Fruit fly (Drosophila melanogaster) whole organism, embryonic: Measurements from ENCODE around the gene ca.

Source experiments
- Atf3 ChIP-seq: fragments of 200-800 bp; sonication (Bioruptor generic); optimal IDR thresholded peaks from 3 replicates; lab custom pipeline; 2016; ENCODE audit warnings: missing biosample characterization, missing genetic modification characterization
- B-H2 ChIP-seq: fragments of 200-800 bp; sonication (Bioruptor generic); optimal IDR thresholded peaks from 2 replicates; lab custom pipeline; 2018; ENCODE audit warnings: missing biosample characterization, mild to moderate bottlenecking, missing genetic modification characterization
- CG10979 ChIP-seq: fragments of 200-800 bp; sonication (Bioruptor generic); optimal IDR thresholded peaks from 2 replicates; lab custom pipeline; 2018; ENCODE audit warnings: missing biosample characterization, mild to moderate bottlenecking, missing genetic modification characterization, moderate library complexity
- CG1233 ChIP-seq: fragments of 200-800 bp; sonication (Bioruptor generic); optimal IDR thresholded peaks from 4 replicates; lab custom pipeline; 2018; ENCODE audit warnings: missing biosample characterization, mild to moderate bottlenecking, missing genetic modification characterization
- CG15011 ChIP-seq: fragments of 200-800 bp; sonication (Bioruptor generic); optimal IDR thresholded peaks from 3 replicates; lab custom pipeline; 2018; ENCODE audit warnings: missing biosample characterization, mild to moderate bottlenecking, missing genetic modification characterization
- CG15514 ChIP-seq: fragments of 200-800 bp; sonication (Bioruptor generic); optimal IDR thresholded peaks from 3 replicates; lab custom pipeline; 2017; ENCODE audit warnings: missing biosample characterization, missing genetic modification characterization, mild to moderate bottlenecking, moderate library complexity, missing genetic modification reagents
- CG17802 ChIP-seq: fragments of 200-800 bp; sonication (Bioruptor generic); optimal IDR thresholded peaks from 2 replicates; lab custom pipeline; 2018; ENCODE audit warnings: missing biosample characterization, mild to moderate bottlenecking, missing genetic modification characterization, moderate library complexity
- CG18764 ChIP-seq: fragments of 200-800 bp; sonication (Bioruptor generic); optimal IDR thresholded peaks from 3 replicates; lab custom pipeline; 2016; ENCODE audit warnings: missing biosample characterization, missing genetic modification characterization
- CG2116 ChIP-seq: fragments of 200-800 bp; sonication (Bioruptor generic); optimal IDR thresholded peaks from 3 replicates; lab custom pipeline; 2018; ENCODE audit warnings: missing biosample characterization, mild to moderate bottlenecking, missing genetic modification characterization
- CG2678 ChIP-seq: fragments of 200-800 bp; sonication (Bioruptor generic); optimal IDR thresholded peaks from 3 replicates; lab custom pipeline; 2019; ENCODE audit warnings: missing biosample characterization, mild to moderate bottlenecking, missing genetic modification characterization, moderate library complexity
- CG30403 ChIP-seq: fragments of 200-800 bp; sonication (Bioruptor generic); optimal IDR thresholded peaks from 3 replicates; lab custom pipeline; 2016; ENCODE audit warnings: missing biosample characterization, missing genetic modification characterization
- CG4282 ChIP-seq: fragments of 200-800 bp; sonication (Bioruptor generic); optimal IDR thresholded peaks from 2 replicates; lab custom pipeline; 2016; ENCODE audit warnings: missing biosample characterization, missing genetic modification characterization
- CG4730 ChIP-seq: fragments of 200-800 bp; sonication (Bioruptor generic); IDR thresholded peaks from 2 replicates; pipeline ENCODE4 v1.3.6; 2022; ENCODE audit warnings: missing biosample characterization, missing genetic modification characterization
- CG4820 ChIP-seq: fragments of 200-800 bp; sonication (Bioruptor generic); optimal IDR thresholded peaks from 3 replicates; lab custom pipeline; 2016; ENCODE audit warnings: missing biosample characterization, missing genetic modification characterization
- CG6791 ChIP-seq: fragments of 200-800 bp; sonication (Bioruptor generic); IDR thresholded peaks from 3 replicates; pipeline ENCODE4 v1.3.6; 2022; ENCODE audit warnings: missing biosample characterization, missing genetic modification characterization; ENCODE audit not compliant: partially characterized antibody
- CG6813 ChIP-seq: fragments of 200-800 bp; sonication (Bioruptor generic); optimal IDR thresholded peaks from 2 replicates; lab custom pipeline; 2017; ENCODE audit warnings: missing biosample characterization, missing genetic modification characterization, mild to moderate bottlenecking, moderate library complexity, missing genetic modification reagents
- CG9932 ChIP-seq: fragments of 200-800 bp; sonication (Bioruptor generic); IDR thresholded peaks from 2 replicates; pipeline ENCODE4 v1.3.6; 2022; ENCODE audit warnings: missing biosample characterization, missing genetic modification characterization
- Camta ChIP-seq: fragments of 200-800 bp; sonication (Bioruptor generic); optimal IDR thresholded peaks from 2 replicates; lab custom pipeline; 2016; ENCODE audit warnings: missing biosample characterization, missing genetic modification characterization
- Dip3 ChIP-seq: fragments of 200-800 bp; sonication (Bioruptor generic); optimal IDR thresholded peaks from 3 replicates; lab custom pipeline; 2016; ENCODE audit warnings: missing biosample characterization, missing genetic modification characterization
- E2f2 ChIP-seq: fragments of 200-800 bp; sonication (Bioruptor generic); IDR thresholded peaks from 2 replicates; pipeline ENCODE4 v1.3.6; 2022; ENCODE audit warnings: missing biosample characterization, missing genetic modification characterization
- ERR ChIP-seq: fragments of 200-800 bp; sonication (Bioruptor generic); optimal IDR thresholded peaks from 2 replicates; lab custom pipeline; 2016; ENCODE audit warnings: missing biosample characterization, missing genetic modification characterization
- Hand ChIP-seq: fragments of 200-800 bp; sonication (Bioruptor generic); optimal IDR thresholded peaks from 2 replicates; lab custom pipeline; 2017; ENCODE audit warnings: mild to moderate bottlenecking, missing biosample characterization, missing genetic modification reagents, missing genetic modification characterization
- NC2α ChIP-seq: fragments of 200-800 bp; sonication (Bioruptor generic); optimal IDR thresholded peaks from 2 replicates; lab custom pipeline; 2016; ENCODE audit warnings: missing biosample characterization, missing genetic modification characterization
- NC2β ChIP-seq: fragments of 200-800 bp; sonication (Bioruptor generic); optimal IDR thresholded peaks from 2 replicates; lab custom pipeline; 2016; ENCODE audit warnings: missing biosample characterization, missing genetic modification characterization
- NK7.1 ChIP-seq: fragments of 200-800 bp; sonication (Bioruptor generic); optimal IDR thresholded peaks from 3 replicates; lab custom pipeline; 2016; ENCODE audit warnings: missing biosample characterization, missing genetic modification characterization
- Nf-YB ChIP-seq: fragments of 200-800 bp; sonication (Bioruptor generic); optimal IDR thresholded peaks from 3 replicates; lab custom pipeline; 2019; ENCODE audit warnings: missing biosample characterization, mild to moderate bottlenecking, missing genetic modification characterization, moderate library complexity
- Nf-YC ChIP-seq: fragments of 200-800 bp; optimal IDR thresholded peaks from 3 replicates; lab custom pipeline; 2019; ENCODE audit warnings: missing biosample characterization, mild to moderate bottlenecking, missing genetic modification characterization, moderate library complexity
- al ChIP-seq: fragments of 200-800 bp; sonication (Bioruptor generic); IDR thresholded peaks from 2 replicates; pipeline ENCODE4 v1.3.6; 2022; ENCODE audit warnings: missing biosample characterization, missing genetic modification characterization
- amos ChIP-seq: fragments of 200-800 bp; sonication (Bioruptor generic); IDR thresholded peaks from 2 replicates; pipeline ENCODE4 v1.3.6; 2022; ENCODE audit warnings: missing biosample characterization, missing genetic modification characterization; ENCODE audit not compliant: partially characterized antibody
- bowl ChIP-seq: fragments of 200-800 bp; sonication (Bioruptor generic); IDR thresholded peaks from 2 replicates; pipeline ENCODE4 v1.3.6; 2022; ENCODE audit warnings: missing biosample characterization, missing genetic modification characterization
- corto ChIP-seq: fragments of 200-800 bp; sonication (Bioruptor generic); optimal IDR thresholded peaks from 2 replicates; lab custom pipeline; 2016; ENCODE audit warnings: missing biosample characterization, mild to moderate bottlenecking, missing genetic modification characterization, moderate library complexity
- dysf ChIP-seq: fragments of 200-800 bp; sonication (Bioruptor generic); IDR thresholded peaks from 3 replicates; pipeline ENCODE4 v1.3.6; 2022; ENCODE audit warnings: missing biosample characterization, missing genetic modification characterization
- fu2 ChIP-seq: fragments of 200-800 bp; sonication (Bioruptor generic); optimal IDR thresholded peaks from 2 replicates; lab custom pipeline; 2016; ENCODE audit warnings: missing biosample characterization, missing genetic modification characterization
- gce ChIP-seq: fragments of 200-800 bp; sonication (Bioruptor generic); IDR thresholded peaks from 3 replicates; pipeline ENCODE4 v1.3.6; 2022; ENCODE audit warnings: missing biosample characterization, missing genetic modification characterization
- ham ChIP-seq: fragments of 200-800 bp; sonication (Bioruptor generic); IDR thresholded peaks from 2 replicates; pipeline ENCODE4 v1.3.6; 2022; ENCODE audit warnings: missing biosample characterization, missing genetic modification characterization
- insv ChIP-seq, 2 experiments: fragments of 200-800 bp; sonication (Bioruptor generic); optimal IDR thresholded peaks; 3 replicates each; lab custom pipeline; 2016 to 2018; ENCODE audit warnings: missing biosample characterization in 2 of 2, missing genetic modification characterization in 2 of 2
- inv ChIP-seq: fragments of 200-800 bp; sonication (Bioruptor generic); IDR thresholded peaks from 2 replicates; pipeline ENCODE4 v1.3.6; 2022; ENCODE audit warnings: missing biosample characterization, missing genetic modification characterization; ENCODE audit not compliant: partially characterized antibody
- kah ChIP-seq: fragments of 200-800 bp; sonication (Bioruptor generic); optimal IDR thresholded peaks from 2 replicates; lab custom pipeline; 2018; ENCODE audit warnings: missing biosample characterization, mild to moderate bottlenecking, missing genetic modification characterization
- kay ChIP-seq: fragments of 200-800 bp; sonication (Bioruptor generic); optimal IDR thresholded peaks from 2 replicates; lab custom pipeline; 2016; ENCODE audit warnings: missing biosample characterization, missing genetic modification characterization
- otp ChIP-seq: fragments of 200-800 bp; sonication (Bioruptor generic); IDR thresholded peaks from 3 replicates; pipeline ENCODE4, ENCODE4 v1.3.6; 2022; ENCODE audit warnings: missing biosample characterization, missing genetic modification characterization
- p53 ChIP-seq: fragments of 200-800 bp; sonication (Bioruptor generic); optimal IDR thresholded peaks from 2 replicates; lab custom pipeline; 2016; ENCODE audit warnings: missing biosample characterization, missing genetic modification characterization
- pb ChIP-seq: fragments of 200-800 bp; sonication (Bioruptor generic); optimal IDR thresholded peaks from 3 replicates; lab custom pipeline; 2016; ENCODE audit warnings: missing biosample characterization, missing genetic modification characterization
- prd ChIP-seq, 3 experiments: fragments of >200 bp in 2 of 3; fragments of 200-800 bp in 1 of 3; sonication (Bioruptor generic) in 1 of 3; optimal IDR thresholded peaks in 2 of 3; IDR thresholded peaks in 1 of 3; 2 replicates in 2 of 3; 3 replicates in 1 of 3; pipeline versions ENCODE4 v1.3.6 to Lab custom; 2017 to 2022; ENCODE audit warnings: missing biosample characterization in 1 of 3, missing genetic modification characterization in 1 of 3
- pros ChIP-seq: fragments of 200-800 bp; sonication (Bioruptor generic); optimal IDR thresholded peaks from 3 replicates; lab custom pipeline; 2019; ENCODE audit warnings: missing biosample characterization, mild to moderate bottlenecking, missing genetic modification characterization, moderate library complexity
- so ChIP-seq: fragments of 200-800 bp; sonication (Bioruptor generic); IDR thresholded peaks from 3 replicates; pipeline ENCODE4 v1.3.6; 2022; ENCODE audit warnings: missing biosample characterization, missing genetic modification characterization
- ssp ChIP-seq: fragments of 200-800 bp; sonication (Bioruptor generic); IDR thresholded peaks from 2 replicates; pipeline ENCODE4 v1.3.6; 2022; ENCODE audit warnings: missing biosample characterization, missing genetic modification characterization
- tx ChIP-seq: fragments of 200-800 bp; sonication (Bioruptor generic); optimal IDR thresholded peaks from 2 replicates; lab custom pipeline; 2016; ENCODE audit warnings: missing biosample characterization, missing genetic modification characterization
- wdn ChIP-seq: fragments of 200-800 bp; sonication (Bioruptor generic); IDR thresholded peaks from 2 replicates; pipeline ENCODE4 v1.3.6; 2022; ENCODE audit warnings: missing biosample characterization, missing genetic modification characterization
- wor ChIP-seq: fragments of 200-800 bp; sonication (Bioruptor generic); IDR thresholded peaks from 2 replicates; pipeline ENCODE4 v1.3.6; 2022; ENCODE audit warnings: missing biosample characterization, missing genetic modification characterization
- yki ChIP-seq: fragments of >200 bp; optimal IDR thresholded peaks from 3 replicates; lab custom pipeline; 2018
- z ChIP-seq: fragments of 200-800 bp; sonication (Bioruptor generic); IDR thresholded peaks from 3 replicates; pipeline ENCODE4 v1.3.6; 2022; ENCODE audit warnings: missing biosample characterization, missing genetic modification characterization

ca gene

dm6 chr3R:29773833-29774324 is 32.7 kb upstream of the ca start (continued):
- TF ChIP-seq NK7.1 (GFP tag; lab: Kevin White, UChicago): peak; percentile 68
- no peak for TF ChIP-seq gce (GFP tag; lab: Robert Waterston, UW)
- no peak for TF ChIP-seq CG15514 (GFP tag; lab: Kevin White, UChicago)
- TF ChIP-seq CG2116 (GFP tag; lab: Kevin White, UChicago): no peak
- peak; percentile 36 for TF ChIP-seq CG4820 (GFP tag; lab: Kevin White, UChicago)
- no peak for TF ChIP-seq pros
- no peak for TF ChIP-seq bowl (GFP tag; lab: Robert Waterston, UW)
- peak; percentile 45 for TF ChIP-seq CG10979
- TF ChIP-seq tx (GFP tag; lab: Kevin White, UChicago): peak; percentile 68
- no peak for TF ChIP-seq z (GFP tag; lab: Robert Waterston, UW)
- TF ChIP-seq insv (GFP tag; optimal IDR thresholded peaks at IDR 0.05; lab: Kevin White, UChicago): no peak
- TF ChIP-seq wdn: peak; percentile 56
- TF ChIP-seq ERR (GFP tag; lab: Kevin White, UChicago): peak; percentile 16
- TF ChIP-seq CG18764 (GFP tag; lab: Kevin White, UChicago): no peak
- peak; percentile 59 for TF ChIP-seq ssp (GFP tag; lab: Robert Waterston, UW)
- TF ChIP-seq prd (optimal IDR thresholded peaks at IDR 0.05; lab: Kevin White, UChicago): no peak
- TF ChIP-seq prd (GFP tag; IDR thresholded peaks at IDR 0.05; lab: Robert Waterston, UW): peak; percentile 80
- TF ChIP-seq inv (GFP tag; lab: Robert Waterston, UW): no peak
- peak; percentile 69 for TF ChIP-seq CG1233 (GFP tag; lab: Kevin White, UChicago)
- TF ChIP-seq Dip3: peak; percentile 78
- peak; percentile 8 for TF ChIP-seq CG17802 (tag; lab: Kevin White, UChicago)
- 0 out of 3 replicates have a peak, but pooled peaks have one; percentile 30 for TF ChIP-seq otp (GFP tag; lab: Robert Waterston, UW)
- peak; percentile 63 for TF ChIP-seq CG6813 (GFP tag; lab: Kevin White, UChicago)
- TF ChIP-seq wor (GFP tag; lab: Robert Waterston, UW): peak; percentile 68; the same call in 1 of the 2 replicates
- TF ChIP-seq E2f2: peak; percentile 34
- peak; percentile 76 for TF ChIP-seq al (GFP tag; lab: Robert Waterston, UW)
- peak; percentile 54 for TF ChIP-seq Nf-YB (GFP tag; lab: Kevin White, UChicago)
- TF ChIP-seq CG2678 (tag; lab: Kevin White, UChicago): peak; percentile 84
- TF ChIP-seq Atf3 (GFP tag; lab: Kevin White, UChicago): peak; percentile 42
- peak; percentile 69; the same call in 1 of the 2 replicates for TF ChIP-seq ham (GFP tag; lab: Robert Waterston, UW)
- peak; percentile 16 for TF ChIP-seq NC2α (GFP tag; lab: Kevin White, UChicago)
- peak; percentile 57; the same call in 2 of the 3 replicates for TF ChIP-seq so (GFP tag; lab: Robert Waterston, UW)
- TF ChIP-seq dysf (GFP tag; lab: Robert Waterston, UW): peak; percentile 89
- TF ChIP-seq kah: no peak
- TF ChIP-seq B-H2: peak; percentile 64
- TF ChIP-seq Nf-YC: peak; percentile 51
- peak; percentile 89 for TF ChIP-seq kay (GFP tag; lab: Kevin White, UChicago)
- peak; percentile 77 for TF ChIP-seq Hand (GFP tag; lab: Kevin White, UChicago)
- peak; percentile 78 for TF ChIP-seq pb (GFP tag; lab: Kevin White, UChicago)
- peak; percentile 26 for TF ChIP-seq p53 (GFP tag; lab: Kevin White, UChicago)
- TF ChIP-seq corto: no peak
- TF ChIP-seq CG4282 (GFP tag; lab: Kevin White, UChicago): peak; percentile 57
- TF ChIP-seq Camta (GFP tag; lab: Kevin White, UChicago): peak; percentile 45
- TF ChIP-seq NC2β (GFP tag; lab: Kevin White, UChicago): peak; percentile 30
- TF ChIP-seq CG9932 (GFP tag; lab: Robert Waterston, UW): peak; percentile 72
- TF ChIP-seq CG15011 (GFP tag; lab: Kevin White, UChicago): peak; percentile 55
- TF ChIP-seq CG4730 (GFP tag; lab: Robert Waterston, UW): peak; percentile 64; the same call in 1 of the 2 replicates
- no peak for TF ChIP-seq amos (GFP tag; lab: Robert Waterston, UW)
- peak; percentile 82 for TF ChIP-seq CG30403 (GFP tag; lab: Kevin White, UChicago)
- TF ChIP-seq yki: no peak
- TF ChIP-seq fu2 (GFP tag; lab: Kevin White, UChicago): peak; percentile 85
- TF ChIP-seq CG6791 (GFP tag; lab: Robert Waterston, UW): no peak
